Worm (Caenorhabditis elegans) whole organism, early embryonic: Measurements from ENCODE around the gene ldp-1.

Experiments used
- ama-1 ChIP-seq: fragments of 150-350 bp; optimal IDR thresholded peaks from 2 replicates; lab custom pipeline; 2014
- pes-1 ChIP-seq: fragments of 200-800 bp; sonication (Bioruptor generic); IDR thresholded peaks from 2 replicates; pipeline ENCODE4 v1.3.6; 2022; ENCODE audit warnings: missing genetic modification reagents, missing genetic modification characterization, missing compliant biosample characterization
- tbx-11 ChIP-seq: fragments of 200-800 bp; sonication (Bioruptor generic); IDR thresholded peaks from 2 replicates; pipeline ENCODE4 v1.3.6; 2022; ENCODE audit warnings: missing genetic modification characterization, missing compliant biosample characterization

DNA sequence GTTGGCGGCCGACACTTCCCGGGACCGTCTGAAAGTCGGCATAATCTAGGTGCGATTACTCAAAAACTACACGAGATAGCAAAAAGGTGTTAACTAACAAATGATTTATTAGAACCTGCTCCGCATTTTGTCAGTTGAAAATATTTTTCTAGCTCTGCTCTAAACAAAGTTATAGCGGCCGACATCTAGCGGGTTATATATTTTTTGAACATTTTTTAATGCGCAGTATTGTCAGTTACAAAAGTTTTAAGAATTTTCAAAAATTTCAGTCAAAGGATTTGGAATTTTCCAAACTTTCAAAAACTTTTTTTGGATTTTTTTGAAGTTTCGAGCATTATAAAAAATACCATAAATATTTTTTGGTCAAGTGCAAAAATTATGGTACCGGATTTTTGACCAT, 46.1 kb upstream of the ldp-1 start:
- no peak for TF ChIP-seq tbx-11 (GFP tag; lab: Robert Waterston, UW)
- TF ChIP-seq ama-1, result no peak
- TF ChIP-seq pes-1 (GFP tag; lab: Robert Waterston, UW), result no peak
